Worm (Caenorhabditis elegans): Measurements from ENCODE around the gene F43G6.17.

DNA sequence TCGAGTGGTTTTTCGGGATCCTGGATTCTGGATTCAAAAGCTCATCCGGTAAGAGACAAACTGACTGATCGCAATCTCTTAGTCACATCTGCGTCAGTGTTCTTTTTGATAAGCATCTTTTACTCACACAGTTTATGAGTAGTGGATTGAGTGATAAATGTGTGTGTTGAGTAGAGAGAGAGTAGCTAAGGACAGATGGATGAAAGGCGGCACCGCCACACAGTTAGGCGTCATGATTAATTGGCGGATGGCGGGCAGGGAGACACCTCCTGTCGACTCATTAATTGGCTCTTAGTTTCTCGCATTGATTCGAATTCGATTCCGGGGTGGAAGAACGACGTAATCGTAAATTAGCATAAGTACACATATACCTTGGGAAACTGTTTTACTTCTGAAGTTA lies 8.2 kb upstream of the F43G6.17 start:
- no peak for TF ChIP-seq him-1 (tag; optimal IDR thresholded peaks at IDR 0.05)
- TF ChIP-seq W03F9.2 (tag; optimal IDR thresholded peaks at IDR 0.05), result no peak
